Fruit fly (Drosophila melanogaster): ENCODE data around the gene Tbc1d8-9.

Tbc1d8-9 gene

DNA sequence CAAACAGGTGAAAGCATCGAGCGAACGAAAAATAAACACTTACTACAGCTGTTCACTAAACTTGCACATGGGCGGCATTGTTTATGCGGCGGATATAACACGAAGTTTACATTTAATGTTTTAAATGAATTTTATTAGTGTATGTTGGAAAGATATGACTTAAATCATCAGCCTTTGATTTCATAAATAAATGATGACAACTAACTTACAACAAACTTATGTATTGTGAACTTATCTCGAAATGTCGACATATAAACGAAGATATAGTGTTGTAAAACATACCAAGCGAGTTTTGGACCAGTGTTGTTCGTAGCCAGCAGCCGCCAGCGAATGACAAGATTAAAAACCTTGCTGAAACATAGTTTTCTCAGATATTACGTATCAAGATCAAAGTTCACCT, 39.1 kb downstream of the Tbc1d8-9 start, which contains the start of the genes CG11309 and CG7632 (continued):
- TF ChIP-seq tll (GFP tag; optimal IDR thresholded peaks at IDR 0.05) (peak in 1 of 2 experiments; percentile 86), trem (tag; optimal IDR thresholded peaks at IDR 0.05) (peak; percentile 98), CG10431 (GFP tag; optimal IDR thresholded peaks at IDR 0.05) (peak; percentile 98), pb (GFP tag; optimal IDR thresholded peaks at IDR 0.05) (peak; percentile 98), CG12391 (tag; optimal IDR thresholded peaks at IDR 0.05) (peak; percentile 100), rib (GFP tag; IDR thresholded peaks at IDR 0.05) (peak; percentile 98), ham (GFP tag; IDR thresholded peaks at IDR 0.05) (peak; percentile 86), jigr1 (GFP tag; IDR thresholded peaks at IDR 0.05) (peak; percentile 75; the same call in 2 of the 3 replicates), wek (GFP tag; optimal IDR thresholded peaks at IDR 0.05) (peak; percentile 98), gsb (GFP tag; IDR thresholded peaks at IDR 0.05) (peak; percentile 94), Ada2b (GFP tag; IDR thresholded peaks at IDR 0.05) (peak; percentile 97), CG4282 (GFP tag; optimal IDR thresholded peaks at IDR 0.05) (peak; percentile 96), MESR4 (GFP tag; optimal IDR thresholded peaks at IDR 0.05) (peak; percentile 95), Lim3 (GFP tag; IDR thresholded peaks at IDR 0.05) (peak; percentile 66), CG17186 (GFP tag; optimal IDR thresholded peaks at IDR 0.05) (peak; percentile 96), nmo (GFP tag; optimal IDR thresholded peaks at IDR 0.05) (peak; percentile 100), CG11695 (GFP tag; IDR thresholded peaks at IDR 0.05) (peak; percentile 99), NfI (GFP tag; optimal IDR thresholded peaks at IDR 0.05) (peak; percentile 99), fd96Cb (tag; optimal IDR thresholded peaks at IDR 0.05) (peak; percentile 99), crol (GFP tag; IDR thresholded peaks at IDR 0.05) (peak; percentile 71), pum (GFP tag; optimal IDR thresholded peaks at IDR 0.05) (peak; percentile 98), sna (GFP tag; IDR thresholded peaks at IDR 0.05; ENCODE audit: partially characterized antibody) (no peak; the same call in 1 of the 2 replicates), twi (tag; optimal IDR thresholded peaks at IDR 0.05) (peak; percentile 99), Dad (GFP tag; optimal IDR thresholded peaks at IDR 0.05) (peak; percentile 98), ac (GFP tag; optimal IDR thresholded peaks at IDR 0.05) (peak; percentile 98), dimm (GFP tag; IDR thresholded peaks at IDR 0.05) (peak; percentile 93), aop (GFP tag; IDR thresholded peaks at IDR 0.05) (peak; percentile 92), CG10366 (GFP tag; IDR thresholded peaks at IDR 0.05) (peak; percentile 97), jumu (GFP tag; optimal IDR thresholded peaks at IDR 0.05) (peak; percentile 97), CG1602 (GFP tag; optimal IDR thresholded peaks at IDR 0.05) (peak; percentile 98), zfh1 (GFP tag; IDR thresholded peaks at IDR 0.05) (peak; percentile 99), CG14860 (GFP tag; IDR thresholded peaks at IDR 0.05; ENCODE audit: partially characterized antibody) (no peak), CG11560 (tag; IDR thresholded peaks at IDR 0.05) (peak; percentile 66), vnd (GFP tag; IDR thresholded peaks at IDR 0.05; ENCODE audit: partially characterized antibody) (no peak), ATbp (GFP tag; optimal IDR thresholded peaks at IDR 0.05) (peak; percentile 99), Max (GFP tag; optimal IDR thresholded peaks at IDR 0.05) (peak; percentile 99), Dfd (GFP tag; optimal IDR thresholded peaks at IDR 0.05) (no peak), CG31441 (GFP tag; IDR thresholded peaks at IDR 0.05) (peak; percentile 100), CG12236 (GFP tag; optimal IDR thresholded peaks at IDR 0.05) (peak; percentile 98), CG17612 (GFP tag; IDR thresholded peaks at IDR 0.05) (peak; percentile 93), Nf-YA (GFP tag; IDR thresholded peaks at IDR 0.05) (peak; percentile 97), sim (GFP tag; IDR thresholded peaks at IDR 0.05) (peak; percentile 98), CG6854 (GFP tag; optimal IDR thresholded peaks at IDR 0.05) (peak; percentile 100), Stat92E (GFP tag; optimal IDR thresholded peaks at IDR 0.05) (peak in 1 of 3 experiments; percentile 99), Tbp (GFP tag; optimal IDR thresholded peaks at IDR 0.05) (no peak), CG34422 (GFP tag; IDR thresholded peaks at IDR 0.05) (peak; percentile 97), Adf1 (GFP tag; IDR thresholded peaks at IDR 0.05) (peak; percentile 83), Doc3 (GFP tag; IDR thresholded peaks at IDR 0.05; ENCODE audit: partially characterized antibody) (no peak), ato (GFP tag; IDR thresholded peaks at IDR 0.05; ENCODE audit: partially characterized antibody) (no peak), CG4404 (GFP tag; IDR thresholded peaks at IDR 0.05) (peak; percentile 83), gt (GFP tag; IDR thresholded peaks at IDR 0.05) (peak; percentile 94)
